Fruit fly (Drosophila melanogaster) whole organism, embryonic: ENCODE measurements around the gene Snx1.

Source experiments
- Ada2b ChIP-seq: fragments of 200-800 bp; sonication (Bioruptor generic); IDR thresholded peaks from 2 replicates; pipeline ENCODE4 v1.3.6; 2022; ENCODE audit warnings: missing biosample characterization, missing genetic modification characterization
- Aef1 ChIP-seq: fragments of 200-800 bp; sonication (Bioruptor generic); IDR thresholded peaks from 3 replicates; pipeline ENCODE4 v1.3.6; 2022; ENCODE audit warnings: missing biosample characterization, missing genetic modification characterization
- CG10209 ChIP-seq: fragments of 200-800 bp; sonication (Bioruptor generic); optimal IDR thresholded peaks from 3 replicates; lab custom pipeline; 2017; ENCODE audit warnings: missing biosample characterization, mild to moderate bottlenecking, missing genetic modification characterization, missing genetic modification reagents
- CG11093 ChIP-seq: fragments of 200-800 bp; sonication (Bioruptor generic); IDR thresholded peaks from 3 replicates; pipeline ENCODE4 v1.3.6; 2022; ENCODE audit warnings: missing biosample characterization, missing genetic modification characterization
- CG13296 ChIP-seq: fragments of 200-800 bp; sonication (Bioruptor generic); optimal IDR thresholded peaks from 3 replicates; lab custom pipeline; 2018; ENCODE audit warnings: missing biosample characterization, mild to moderate bottlenecking, missing genetic modification characterization
- CG13775 ChIP-seq: fragments of 200-800 bp; sonication (Bioruptor generic); optimal IDR thresholded peaks from 3 replicates; lab custom pipeline; 2017; ENCODE audit warnings: missing biosample characterization, mild to moderate bottlenecking, missing genetic modification characterization
- CG14667 ChIP-seq: fragments of 200-800 bp; sonication (Bioruptor generic); IDR thresholded peaks from 2 replicates; pipeline ENCODE4 v1.3.6; 2022; ENCODE audit warnings: missing biosample characterization, missing genetic modification characterization
- CG2120 ChIP-seq: fragments of 200-800 bp; sonication (Bioruptor generic); optimal IDR thresholded peaks from 3 replicates; lab custom pipeline; 2016; ENCODE audit warnings: missing biosample characterization, missing genetic modification characterization
- CG2202 ChIP-seq: fragments of 200-800 bp; sonication (Bioruptor generic); optimal IDR thresholded peaks from 2 replicates; lab custom pipeline; 2018; ENCODE audit warnings: missing biosample characterization, mild to moderate bottlenecking, missing genetic modification characterization
- CG2875 ChIP-seq: fragments of 200-800 bp; sonication (Bioruptor generic); optimal IDR thresholded peaks from 2 replicates; lab custom pipeline; 2017; ENCODE audit warnings: missing biosample characterization, mild to moderate bottlenecking, missing genetic modification characterization, missing genetic modification reagents
- CG30020 ChIP-seq: fragments of 200-800 bp; optimal IDR thresholded peaks from 2 replicates; lab custom pipeline; 2019; ENCODE audit warnings: missing biosample characterization, mild to moderate bottlenecking, missing genetic modification characterization, moderate library complexity
- CG4404 ChIP-seq: fragments of 200-800 bp; sonication (Bioruptor generic); IDR thresholded peaks from 2 replicates; pipeline ENCODE4 v1.3.6; 2022; ENCODE audit warnings: missing biosample characterization, missing genetic modification characterization
- CG6272 ChIP-seq: fragments of 200-800 bp; sonication (Bioruptor generic); IDR thresholded peaks from 2 replicates; pipeline ENCODE4 v1.3.6; 2022; ENCODE audit warnings: missing biosample characterization, missing genetic modification characterization
- CG6654 ChIP-seq: fragments of 200-800 bp; sonication (Bioruptor generic); optimal IDR thresholded peaks from 2 replicates; lab custom pipeline; 2017; ENCODE audit warnings: missing biosample characterization, mild to moderate bottlenecking, missing genetic modification characterization
- CG6813 ChIP-seq: fragments of 200-800 bp; sonication (Bioruptor generic); optimal IDR thresholded peaks from 2 replicates; lab custom pipeline; 2017; ENCODE audit warnings: missing biosample characterization, missing genetic modification characterization, mild to moderate bottlenecking, moderate library complexity, missing genetic modification reagents
- CG7372 ChIP-seq: fragments of 200-800 bp; sonication (Bioruptor generic); IDR thresholded peaks from 2 replicates; pipeline ENCODE4 v1.3.6; 2022; ENCODE audit warnings: missing biosample characterization, missing genetic modification characterization
- CG9609 ChIP-seq: fragments of 200-800 bp; sonication (Bioruptor generic); optimal IDR thresholded peaks from 3 replicates; lab custom pipeline; 2016; ENCODE audit warnings: missing biosample characterization, missing genetic modification characterization
- CG9727 ChIP-seq: fragments of 200-800 bp; sonication (Bioruptor generic); optimal IDR thresholded peaks from 3 replicates; lab custom pipeline; 2017; ENCODE audit warnings: missing biosample characterization, mild to moderate bottlenecking, missing genetic modification characterization
- CTCF ChIP-seq: fragments of 200-800 bp; sonication (Bioruptor generic); optimal IDR thresholded peaks from 2 replicates; lab custom pipeline; 2017; ENCODE audit warnings: missing biosample characterization, mild to moderate bottlenecking, missing genetic modification characterization, moderate library complexity
- CkIIα-i1 ChIP-seq: fragments of 200-800 bp; sonication (Bioruptor generic); IDR thresholded peaks from 2 replicates; pipeline ENCODE4 v1.3.6; 2022; ENCODE audit warnings: missing biosample characterization, missing genetic modification characterization
- CoRest ChIP-seq: fragments of 200-800 bp; sonication (Bioruptor generic); optimal IDR thresholded peaks from 3 replicates; lab custom pipeline; 2018; ENCODE audit warnings: missing biosample characterization, mild to moderate bottlenecking, missing genetic modification characterization, moderate library complexity
- Dip3 ChIP-seq: fragments of 200-800 bp; sonication (Bioruptor generic); optimal IDR thresholded peaks from 3 replicates; lab custom pipeline; 2016; ENCODE audit warnings: missing biosample characterization, missing genetic modification characterization
- Dll ChIP-seq: fragments of 200-800 bp; sonication (Bioruptor generic); IDR thresholded peaks from 4 replicates; pipeline ENCODE4 v1.3.6; 2022; ENCODE audit warnings: missing biosample characterization, missing genetic modification characterization; ENCODE audit not compliant: partially characterized antibody
- Dref ChIP-seq: fragments of 200-800 bp; sonication (Bioruptor generic); IDR thresholded peaks from 2 replicates; pipeline ENCODE4 v1.3.6; 2022; ENCODE audit warnings: missing biosample characterization, missing genetic modification characterization
- HLH4C ChIP-seq: fragments of 200-800 bp; sonication (Bioruptor generic); IDR thresholded peaks from 3 replicates; pipeline ENCODE4 v1.3.6; 2022; ENCODE audit warnings: missing biosample characterization, missing genetic modification characterization; ENCODE audit not compliant: partially characterized antibody
- Hr3 ChIP-seq: fragments of 200-800 bp; sonication (Bioruptor generic); optimal IDR thresholded peaks from 3 replicates; lab custom pipeline; 2016; ENCODE audit warnings: missing biosample characterization, missing genetic modification characterization
- Hsf ChIP-seq: fragments of 200-800 bp; sonication (Bioruptor generic); optimal IDR thresholded peaks from 3 replicates; lab custom pipeline; 2016; ENCODE audit warnings: missing biosample characterization, missing genetic modification characterization
- MBD-R2 ChIP-seq: fragments of 200-800 bp; sonication (Bioruptor generic); IDR thresholded peaks from 2 replicates; pipeline ENCODE4 v1.3.6; 2022; ENCODE audit warnings: missing biosample characterization, missing genetic modification characterization
- NC2α ChIP-seq: fragments of 200-800 bp; sonication (Bioruptor generic); optimal IDR thresholded peaks from 2 replicates; lab custom pipeline; 2016; ENCODE audit warnings: missing biosample characterization, missing genetic modification characterization
- Oli ChIP-seq: fragments of 200-800 bp; sonication (Bioruptor generic); optimal IDR thresholded peaks from 2 replicates; lab custom pipeline; 2018; ENCODE audit warnings: missing biosample characterization, mild to moderate bottlenecking, missing genetic modification characterization, moderate library complexity
- Sry-β ChIP-seq: fragments of 200-800 bp; sonication (Bioruptor generic); optimal IDR thresholded peaks from 2 replicates; lab custom pipeline; 2018; ENCODE audit warnings: missing biosample characterization, mild to moderate bottlenecking, missing genetic modification characterization, moderate library complexity
- Xrp1 ChIP-seq: fragments of 200-800 bp; sonication (Bioruptor generic); IDR thresholded peaks from 2 replicates; pipeline ENCODE4 v1.3.6; 2022; ENCODE audit warnings: missing biosample characterization, missing genetic modification characterization
- ac ChIP-seq: fragments of 200-800 bp; sonication (Bioruptor generic); optimal IDR thresholded peaks from 3 replicates; lab custom pipeline; 2017; ENCODE audit warnings: missing biosample characterization, mild to moderate bottlenecking, missing genetic modification characterization
- aop ChIP-seq: fragments of 200-800 bp; sonication (Bioruptor generic); IDR thresholded peaks from 2 replicates; pipeline ENCODE4 v1.3.6; 2022; ENCODE audit warnings: missing biosample characterization, missing genetic modification characterization
- bab2 ChIP-seq: fragments of 200-800 bp; sonication (Bioruptor generic); optimal IDR thresholded peaks from 2 replicates; lab custom pipeline; 2016; ENCODE audit warnings: missing biosample characterization, missing genetic modification characterization
- chn ChIP-seq: fragments of 200-800 bp; sonication (Bioruptor generic); optimal IDR thresholded peaks from 2 replicates; lab custom pipeline; 2016; ENCODE audit warnings: missing biosample characterization, missing genetic modification characterization
- cwo ChIP-seq: fragments of 200-800 bp; sonication (Bioruptor generic); optimal IDR thresholded peaks from 3 replicates; lab custom pipeline; 2017; ENCODE audit warnings: missing biosample characterization, missing genetic modification characterization, mild to moderate bottlenecking, moderate library complexity, missing genetic modification reagents
- disco-r ChIP-seq: fragments of 200-800 bp; sonication (Bioruptor generic); optimal IDR thresholded peaks from 2 replicates; lab custom pipeline; 2016; ENCODE audit warnings: missing biosample characterization, missing genetic modification characterization
- en ChIP-seq: fragments of 200-800 bp; sonication (Bioruptor generic); optimal IDR thresholded peaks from 2 replicates; lab custom pipeline; 2016; ENCODE audit warnings: missing biosample characterization, missing genetic modification characterization
- esg ChIP-seq: fragments of 200-800 bp; sonication (Bioruptor generic); conservative IDR thresholded peaks from 2 replicates; pipeline ENCODE4 v1.3.6; 2022; ENCODE audit warnings: missing biosample characterization, missing genetic modification characterization
- eve ChIP-seq, 2 experiments: fragments of >200 bp; optimal IDR thresholded peaks; 2 replicates each; lab custom pipeline; 2017; ENCODE audit warnings: missing biosample characterization in 2 of 2, missing genetic modification characterization in 2 of 2
- grn ChIP-seq: fragments of 200-800 bp; sonication (Bioruptor generic); optimal IDR thresholded peaks from 3 replicates; lab custom pipeline; 2017; ENCODE audit warnings: missing biosample characterization, missing genetic modification characterization
- h ChIP-seq: fragments of >200 bp; optimal IDR thresholded peaks from 2 replicates; lab custom pipeline; 2017
- hb ChIP-seq: fragments of 200-800 bp; sonication (Bioruptor generic); IDR thresholded peaks from 3 replicates; pipeline ENCODE4 v1.3.6; 2022; ENCODE audit warnings: missing biosample characterization, missing genetic modification characterization; ENCODE audit not compliant: partially characterized antibody
- inv ChIP-seq: fragments of 200-800 bp; sonication (Bioruptor generic); IDR thresholded peaks from 2 replicates; pipeline ENCODE4 v1.3.6; 2022; ENCODE audit warnings: missing biosample characterization, missing genetic modification characterization; ENCODE audit not compliant: partially characterized antibody
- jigr1 ChIP-seq: fragments of 200-800 bp; sonication (Bioruptor generic); IDR thresholded peaks from 3 replicates; pipeline ENCODE4 v1.3.6; 2022; ENCODE audit warnings: missing biosample characterization, missing genetic modification characterization
- lmd ChIP-seq: fragments of 200-800 bp; sonication (Bioruptor generic); IDR thresholded peaks from 2 replicates; pipeline ENCODE4 v1.3.6; 2022; ENCODE audit warnings: missing biosample characterization, missing genetic modification characterization
- onecut ChIP-seq: fragments of 200-800 bp; sonication (Bioruptor generic); IDR thresholded peaks from 2 replicates; pipeline ENCODE4 v1.3.6; 2022; ENCODE audit warnings: missing biosample characterization, missing genetic modification characterization
- phol ChIP-seq: fragments of 200-800 bp; sonication (Bioruptor generic); optimal IDR thresholded peaks from 3 replicates; lab custom pipeline; 2018; ENCODE audit warnings: missing biosample characterization, mild to moderate bottlenecking, missing genetic modification characterization, moderate library complexity
- ro ChIP-seq: fragments of 200-800 bp; sonication (Bioruptor generic); IDR thresholded peaks from 2 replicates; pipeline ENCODE4 v1.3.6; 2022; ENCODE audit warnings: missing biosample characterization, missing genetic modification characterization
- stc ChIP-seq: fragments of 200-800 bp; sonication (Bioruptor generic); IDR thresholded peaks from 2 replicates; pipeline ENCODE4 v1.3.6; 2022; ENCODE audit warnings: missing biosample characterization, missing genetic modification characterization
- unpg ChIP-seq: fragments of 200-800 bp; sonication (Bioruptor generic); optimal IDR thresholded peaks from 3 replicates; lab custom pipeline; 2018; ENCODE audit warnings: missing biosample characterization, mild to moderate bottlenecking, missing genetic modification characterization, moderate library complexity
- zfh2 ChIP-seq: fragments of 200-800 bp; sonication (Bioruptor generic); optimal IDR thresholded peaks from 2 replicates; lab custom pipeline; 2016; ENCODE audit warnings: missing biosample characterization, missing genetic modification characterization

Gene Snx1

DNA sequence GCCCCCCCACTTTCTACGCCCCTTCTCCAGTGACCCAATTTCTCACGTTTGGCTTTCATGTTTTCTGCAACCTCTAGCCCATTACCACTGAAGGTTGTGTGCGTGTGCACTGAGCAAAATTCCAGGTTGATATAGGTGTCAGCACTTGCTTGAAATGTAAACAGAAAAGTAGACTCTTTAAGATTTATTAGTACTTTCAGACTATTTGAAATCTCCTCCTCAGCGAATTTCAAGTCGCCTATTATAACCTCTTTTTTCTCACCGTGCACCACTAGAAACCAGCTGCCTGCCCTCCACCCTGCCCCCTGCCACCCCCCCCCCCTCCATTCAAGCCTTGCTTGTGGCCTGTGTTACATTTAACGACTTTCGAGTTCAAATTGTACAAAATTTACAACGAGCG, 14.4 kb upstream of the Snx1 start (continued):
- TF ChIP-seq cwo (GFP tag; lab: Kevin White, UChicago) (no peak), CG30020 (tag; lab: Kevin White, UChicago) (no peak), ro (GFP tag; lab: Robert Waterston, UW) (no peak), CG9727 (GFP tag; lab: Kevin White, UChicago) (peak; percentile 32), Dll (GFP tag; lab: Robert Waterston, UW) (no peak), eve (GFP tag; optimal IDR thresholded peaks at IDR 0.05; lab: Kevin White, UChicago) (no peak), Dip3 (no peak), CoRest (peak; percentile 13), CG7372 (GFP tag; lab: Robert Waterston, UW) (peak; percentile 34; the same call in 1 of the 2 replicates), Hsf (no peak), Aef1 (peak; percentile 28; the same call in 1 of the 3 replicates), aop (GFP tag; lab: Robert Waterston, UW) (no peak), CG6654 (GFP tag; lab: Kevin White, UChicago) (no peak), inv (GFP tag; lab: Robert Waterston, UW) (no peak), phol (peak; percentile 63), zfh2 (GFP tag; lab: Kevin White, UChicago) (no peak), CTCF (GFP tag; lab: Kevin White, UChicago) (no peak), CG9609 (GFP tag; lab: Kevin White, UChicago) (peak; percentile 2), NC2α (GFP tag; lab: Kevin White, UChicago) (no peak), Oli (peak; percentile 59), jigr1 (GFP tag; lab: Robert Waterston, UW) (no peak), CkIIα-i1 (no peak), Xrp1 (GFP tag; lab: Robert Waterston, UW) (peak; percentile 63), CG14667 (peak; percentile 55), HLH4C (GFP tag; lab: Robert Waterston, UW) (no peak), hb (GFP tag; lab: Robert Waterston, UW) (no peak), onecut (GFP tag; lab: Robert Waterston, UW) (peak; percentile 59), lmd (GFP tag; lab: Robert Waterston, UW) (peak; percentile 66), CG13775 (GFP tag; lab: Kevin White, UChicago) (no peak), stc (peak; percentile 55; the same call in 1 of the 2 replicates), bab2 (GFP tag; lab: Kevin White, UChicago) (no peak), CG6813 (peak; percentile 28), Hr3 (GFP tag; lab: Kevin White, UChicago) (peak; percentile 33), chn (GFP tag; lab: Kevin White, UChicago) (peak; percentile 9), CG2202 (no peak), CG13296 (GFP tag; lab: Kevin White, UChicago) (no peak), esg (peak; percentile 34), CG2875 (GFP tag; lab: Kevin White, UChicago) (peak; percentile 20), CG6272 (GFP tag; lab: Robert Waterston, UW) (peak; percentile 35; the same call in 1 of the 2 replicates), CG10209 (GFP tag; lab: Kevin White, UChicago) (peak; percentile 53), Sry-β (GFP tag; lab: Kevin White, UChicago) (no peak), h (lab: Kevin White, UChicago) (no peak), Ada2b (GFP tag; lab: Robert Waterston, UW) (peak; percentile 52; the same call in 1 of the 2 replicates), CG11093 (GFP tag; lab: Robert Waterston, UW) (peak; percentile 58; the same call in 1 of the 3 replicates), grn (GFP tag; lab: Kevin White, UChicago) (no peak), CG2120 (GFP tag; lab: Kevin White, UChicago) (no peak), en (GFP tag; lab: Kevin White, UChicago) (no peak), ac (GFP tag; lab: Kevin White, UChicago) (no peak), MBD-R2 (GFP tag; lab: Robert Waterston, UW) (no peak; the same call in 1 of the 2 replicates), CG4404 (peak; percentile 32), unpg (GFP tag; lab: Kevin White, UChicago) (peak; percentile 42), Dref (GFP tag; lab: Robert Waterston, UW) (no peak), disco-r (GFP tag; lab: Kevin White, UChicago) (no peak)
